Worm (Caenorhabditis elegans): ENCODE measurements around the gene ttr-18.

- no peak for TF ChIP-seq ceh-27 (GFP tag; optimal IDR thresholded peaks at IDR 0.05)
- TF ChIP-seq pha-4 (tag; optimal IDR thresholded peaks at IDR 0.05) = no peak
These were observed 49.4 kb upstream of the ttr-18 start for ce11 chrII:11535924-11536323.

All from whole organism, young adult.